Fruit fly (Drosophila melanogaster): ENCODE results near the gene Alp11.
A peak's percentile ranks its signal among the peaks of the same experiment; 100 is the strongest.

The Alp11 gene

DNA sequence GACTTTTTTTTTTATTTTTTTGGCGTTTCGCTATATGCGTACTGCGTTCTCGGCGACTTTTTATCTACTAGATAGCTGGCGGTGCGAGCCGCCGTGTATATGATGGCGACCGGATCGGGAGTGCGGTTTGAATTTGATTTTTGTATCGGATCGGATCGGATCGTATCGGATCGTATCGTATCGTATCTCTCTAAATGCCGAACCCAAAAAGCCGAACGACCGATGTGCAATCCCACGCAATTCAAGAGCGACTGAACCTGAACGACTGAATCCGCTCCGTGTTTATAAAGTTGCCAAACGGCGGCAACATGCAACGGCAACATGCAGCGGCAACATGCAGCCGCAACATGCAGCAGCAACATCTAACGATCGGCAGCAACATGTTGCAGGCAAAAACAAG is 38.7 kb downstream of the Alp11 start (continued):
- TF ChIP-seq Xbp1 (GFP tag; optimal IDR thresholded peaks at IDR 0.05) (no peak), CG9817 (tag; optimal IDR thresholded peaks at IDR 0.05) (no peak), E2f2 (GFP tag; IDR thresholded peaks at IDR 0.05) (peak; percentile 30; the same call in 1 of the 2 replicates), Awh (GFP tag; IDR thresholded peaks at IDR 0.05) (no peak), seq (GFP tag; IDR thresholded peaks at IDR 0.05) (peak; percentile 45; the same call in 1 of the 2 replicates), Doc3 (GFP tag; IDR thresholded peaks at IDR 0.05; ENCODE audit: partially characterized antibody) (no peak), zfh1 (GFP tag; IDR thresholded peaks at IDR 0.05) (peak; percentile 52; the same call in 2 of the 3 replicates), ci (GFP tag; IDR thresholded peaks at IDR 0.05) (peak; percentile 73; the same call in 2 of the 3 replicates), odd (GFP tag; optimal IDR thresholded peaks at IDR 0.05) (no peak), nom (GFP tag; optimal IDR thresholded peaks at IDR 0.05) (peak; percentile 10), CG7372 (GFP tag; IDR thresholded peaks at IDR 0.05) (no peak), btn (GFP tag; optimal IDR thresholded peaks at IDR 0.05) (no peak), gro (GFP tag; optimal IDR thresholded peaks at IDR 0.05) (peak; percentile 49), CG18262 (tag; optimal IDR thresholded peaks at IDR 0.05) (peak; percentile 4), Pdp1 (GFP tag; optimal IDR thresholded peaks at IDR 0.05) (no peak), sr (GFP tag; IDR thresholded peaks at IDR 0.05) (peak; percentile 94), onecut (GFP tag; IDR thresholded peaks at IDR 0.05) (no peak), CG32772 (GFP tag; IDR thresholded peaks at IDR 0.05) (0 out of 2 replicates have a peak, but pooled peaks have one; percentile 7), Spps (tag; optimal IDR thresholded peaks at IDR 0.05) (no peak), dati (GFP tag; IDR thresholded peaks at IDR 0.05) (no peak), CG14014 (GFP tag; IDR thresholded peaks at IDR 0.05) (peak; percentile 19; the same call in 1 of the 2 replicates), abd-A (tag; optimal IDR thresholded peaks at IDR 0.05) (no peak), CG34376 (GFP tag; optimal IDR thresholded peaks at IDR 0.05) (peak; percentile 7), CG3995 (GFP tag; optimal IDR thresholded peaks at IDR 0.05) (no peak), ems (GFP tag; optimal IDR thresholded peaks at IDR 0.05) (no peak), bbx (GFP tag; IDR thresholded peaks at IDR 0.05; ENCODE audit: partially characterized antibody) (peak; percentile 51; the same call in 1 of the 2 replicates), Med (GFP tag) (peak; percentile 90), zfh2 (GFP tag; optimal IDR thresholded peaks at IDR 0.05) (no peak), CG2199 (GFP tag; IDR thresholded peaks at IDR 0.05) (peak; percentile 84; the same call in 2 of the 3 replicates), Hmr (GFP tag; optimal IDR thresholded peaks at IDR 0.05) (no peak), Fer2 (tag; optimal IDR thresholded peaks at IDR 0.05) (no peak), Xrp1 (GFP tag; IDR thresholded peaks at IDR 0.05) (0 out of 2 replicates have a peak, but pooled peaks have one; percentile 8), vvl (GFP tag; IDR thresholded peaks at IDR 0.05) (peak; percentile 52), jigr1 (GFP tag; IDR thresholded peaks at IDR 0.05) (no peak), CG2678 (tag; optimal IDR thresholded peaks at IDR 0.05) (peak; percentile 13), CG13287 (GFP tag; IDR thresholded peaks at IDR 0.05; ENCODE audit: partially characterized antibody) (peak; percentile 35; the same call in 1 of the 2 replicates), schlank (tag; optimal IDR thresholded peaks at IDR 0.05) (no peak), hkb (optimal IDR thresholded peaks at IDR 0.05) (no peak), hkb (GFP tag; IDR thresholded peaks at IDR 0.05) (peak; percentile 23; the same call in 1 of the 2 replicates), chm (GFP tag; IDR thresholded peaks at IDR 0.05) (0 out of 2 replicates have a peak, but pooled peaks have one; percentile 61), ab (GFP tag; optimal IDR thresholded peaks at IDR 0.05) (no peak), ato (GFP tag; IDR thresholded peaks at IDR 0.05; ENCODE audit: partially characterized antibody) (0 out of 2 replicates have a peak, but pooled peaks have one; percentile 27), CG9609 (GFP tag; optimal IDR thresholded peaks at IDR 0.05) (no peak), Hmx (GFP tag; optimal IDR thresholded peaks at IDR 0.05) (no peak), CG13424 (tag; optimal IDR thresholded peaks at IDR 0.05) (peak; percentile 22), CG34224 (GFP tag; IDR thresholded peaks at IDR 0.05; ENCODE audit: partially characterized antibody) (peak; percentile 11; the same call in 1 of the 3 replicates), CG8359 (GFP tag; optimal IDR thresholded peaks at IDR 0.05; ENCODE audit: borderline replicate concordance) (no peak), CG17612 (GFP tag; IDR thresholded peaks at IDR 0.05) (no peak), so (GFP tag; IDR thresholded peaks at IDR 0.05) (peak; percentile 28; the same call in 1 of the 3 replicates), D19B (GFP tag; optimal IDR thresholded peaks at IDR 0.05) (no peak), Dref (GFP tag; IDR thresholded peaks at IDR 0.05) (no peak)

Measured in whole organism, embryonic.